Worm (Caenorhabditis elegans) whole organism, L3 larva: Measurements from ENCODE around the gene srg-32.

Source experiments
- R02D3.7 ChIP-seq: fragments of 150-350 bp; optimal IDR thresholded peaks from 2 replicates; lab custom pipeline; 2014; ENCODE audit warnings: missing biosample characterization, missing genetic modification characterization
- ZK546.5 ChIP-seq: sonication (generic microtip); optimal IDR thresholded peaks from 2 replicates; lab custom pipeline; 2017; ENCODE audit warnings: missing biosample characterization, missing genetic modification characterization
- aly-2 ChIP-seq: fragments of 150-350 bp; optimal IDR thresholded peaks from 2 replicates; lab custom pipeline; 2014; ENCODE audit warnings: missing biosample characterization, missing genetic modification characterization
- ama-1 ChIP-seq: fragments of 150-350 bp; optimal IDR thresholded peaks from 2 replicates; lab custom pipeline; 2018
- ceh-16 ChIP-seq: sonication (generic microtip); optimal IDR thresholded peaks from 2 replicates; lab custom pipeline; 2017; ENCODE audit warnings: missing biosample characterization, missing genetic modification characterization
- ceh-28 ChIP-seq: fragments of 150-350 bp; optimal IDR thresholded peaks from 2 replicates; lab custom pipeline; 2014; ENCODE audit warnings: missing biosample characterization, missing genetic modification reagents, missing genetic modification characterization
- ceh-82 ChIP-seq: fragments of 150-350 bp; optimal IDR thresholded peaks from 2 replicates; lab custom pipeline; 2014; ENCODE audit warnings: missing biosample characterization, missing genetic modification characterization
- ceh-9 ChIP-seq: sonication (generic microtip); optimal IDR thresholded peaks from 2 replicates; lab custom pipeline; 2018; ENCODE audit warnings: missing biosample characterization, missing genetic modification characterization
- daf-12 ChIP-seq: fragments of 150-350 bp; optimal IDR thresholded peaks from 2 replicates; lab custom pipeline; 2014; ENCODE audit warnings: missing biosample characterization, missing genetic modification reagents, missing genetic modification characterization
- egl-27 ChIP-seq: sonication (generic microtip); optimal IDR thresholded peaks from 4 replicates; lab custom pipeline; 2017; ENCODE audit warnings: missing biosample characterization, missing genetic modification reagents, missing genetic modification characterization
- egl-5 ChIP-seq: fragments of 150-350 bp; optimal IDR thresholded peaks from 2 replicates; lab custom pipeline; 2017; ENCODE audit warnings: missing biosample characterization, missing genetic modification reagents, missing genetic modification characterization, inconsistent platforms
- elt-1 ChIP-seq: fragments of 150-350 bp; optimal IDR thresholded peaks from 2 replicates; lab custom pipeline; 2014; ENCODE audit warnings: missing biosample characterization, missing genetic modification characterization
- elt-2 ChIP-seq: sonication (generic microtip); optimal IDR thresholded peaks from 2 replicates; lab custom pipeline; 2016; ENCODE audit warnings: missing genetic modification reagents, mild to moderate bottlenecking, missing genetic modification characterization, missing compliant biosample characterization
- elt-3 ChIP-seq, 3 experiments: fragments of 150-350 bp in 1 of 3; sonication (generic microtip) in 2 of 3; optimal IDR thresholded peaks; 2 replicates in 2 of 3; 4 replicates in 1 of 3; lab custom pipeline; 2014 to 2017; ENCODE audit warnings: missing biosample characterization in 3 of 3, missing genetic modification characterization in 3 of 3
- eor-1 ChIP-seq, 2 experiments: fragments of 150-350 bp; optimal IDR thresholded peaks; 2 replicates each; lab custom pipeline; 2014 to 2018; ENCODE audit warnings: missing biosample characterization in 2 of 2, missing genetic modification characterization in 2 of 2
- fkh-10 ChIP-seq: sonication (generic microtip); optimal IDR thresholded peaks from 2 replicates; lab custom pipeline; 2017; ENCODE audit warnings: missing biosample characterization, missing genetic modification reagents, missing genetic modification characterization
- fkh-2 ChIP-seq: fragments of 150-350 bp; optimal IDR thresholded peaks from 2 replicates; lab custom pipeline; 2014; ENCODE audit warnings: missing biosample characterization, missing genetic modification reagents, missing genetic modification characterization
- fos-1 ChIP-seq: fragments of 150-350 bp; optimal IDR thresholded peaks from 2 replicates; lab custom pipeline; 2014; ENCODE audit warnings: missing biosample characterization, missing genetic modification characterization
- hmg-11 ChIP-seq: sonication (generic microtip); optimal IDR thresholded peaks from 2 replicates; lab custom pipeline; 2016; ENCODE audit warnings: missing genetic modification characterization, missing compliant biosample characterization
- jun-1 ChIP-seq: fragments of 150-350 bp; optimal IDR thresholded peaks from 2 replicates; lab custom pipeline; 2014; ENCODE audit warnings: missing biosample characterization, missing genetic modification reagents, missing genetic modification characterization
- lin-15B ChIP-seq: fragments of 150-350 bp; optimal IDR thresholded peaks from 2 replicates; lab custom pipeline; 2014; ENCODE audit warnings: missing biosample characterization, missing genetic modification characterization
- lin-39 ChIP-seq: fragments of 150-350 bp; optimal IDR thresholded peaks from 2 replicates; lab custom pipeline; 2018; ENCODE audit warnings: missing biosample characterization, missing genetic modification reagents, missing genetic modification characterization
- lsy-12 ChIP-seq: sonication (generic microtip); optimal IDR thresholded peaks from 2 replicates; lab custom pipeline; 2016; ENCODE audit warnings: mild to moderate bottlenecking, missing genetic modification characterization, missing compliant biosample characterization
- mdl-1 ChIP-seq: fragments of 150-350 bp; optimal IDR thresholded peaks from 2 replicates; lab custom pipeline; 2014; ENCODE audit warnings: missing biosample characterization, missing genetic modification characterization
- mml-1 ChIP-seq: fragments of 150-350 bp; sonication (generic microtip); optimal IDR thresholded peaks from 3 replicates; lab custom pipeline; 2014; ENCODE audit warnings: missing biosample characterization, missing genetic modification characterization
- nfya-1 ChIP-seq: sonication (generic microtip); optimal IDR thresholded peaks from 2 replicates; lab custom pipeline; 2017; ENCODE audit warnings: missing genetic modification characterization, mild to moderate bottlenecking, missing compliant biosample characterization, antibody characterized with exemption, moderate library complexity; ENCODE audit not compliant: insufficient read depth
- nhr-11 ChIP-seq: fragments of 150-350 bp; optimal IDR thresholded peaks from 2 replicates; lab custom pipeline; 2014; ENCODE audit warnings: missing biosample characterization, missing genetic modification characterization
- nhr-12 ChIP-seq: fragments of 150-350 bp; optimal IDR thresholded peaks from 2 replicates; lab custom pipeline; 2014; ENCODE audit warnings: missing biosample characterization, missing genetic modification characterization
- nhr-23 ChIP-seq: fragments of 150-350 bp; optimal IDR thresholded peaks from 2 replicates; lab custom pipeline; 2014; ENCODE audit warnings: missing biosample characterization, missing genetic modification reagents, missing genetic modification characterization
- nhr-237 ChIP-seq: fragments of 150-350 bp; optimal IDR thresholded peaks from 2 replicates; lab custom pipeline; 2014; ENCODE audit warnings: missing biosample characterization, missing genetic modification characterization
- nhr-25 ChIP-seq: sonication (generic microtip); optimal IDR thresholded peaks from 2 replicates; lab custom pipeline; 2017; ENCODE audit warnings: missing biosample characterization, missing genetic modification characterization
- nhr-28 ChIP-seq: fragments of 150-350 bp; optimal IDR thresholded peaks from 2 replicates; lab custom pipeline; 2014; ENCODE audit warnings: missing biosample characterization, missing genetic modification characterization
- nhr-43 ChIP-seq: sonication (generic microtip); optimal IDR thresholded peaks from 2 replicates; lab custom pipeline; 2016; ENCODE audit warnings: mild to moderate bottlenecking, missing genetic modification characterization, missing compliant biosample characterization; ENCODE audit not compliant: poor library complexity, severe bottlenecking
- nhr-67 ChIP-seq: fragments of 150-350 bp; optimal IDR thresholded peaks from 2 replicates; lab custom pipeline; 2014; ENCODE audit warnings: missing biosample characterization, missing genetic modification characterization
- nhr-76 ChIP-seq: fragments of 150-350 bp; sonication (generic microtip); optimal IDR thresholded peaks from 5 replicates; lab custom pipeline; 2014; ENCODE audit warnings: missing biosample characterization, missing genetic modification characterization
- nhr-77 ChIP-seq: fragments of 150-350 bp; optimal IDR thresholded peaks from 2 replicates; lab custom pipeline; 2014; ENCODE audit warnings: missing biosample characterization, missing genetic modification characterization
- pha-4 ChIP-seq: fragments of 150-350 bp; optimal IDR thresholded peaks from 2 replicates; lab custom pipeline; 2014; ENCODE audit warnings: missing biosample characterization, missing genetic modification reagents, missing genetic modification characterization
- pqm-1 ChIP-seq: fragments of 150-350 bp; optimal IDR thresholded peaks from 2 replicates; lab custom pipeline; 2017; ENCODE audit warnings: missing biosample characterization, missing genetic modification characterization, inconsistent platforms
- sea-2 ChIP-seq: fragments of 150-350 bp; sonication (generic microtip); optimal IDR thresholded peaks from 4 replicates; lab custom pipeline; 2014; ENCODE audit warnings: missing biosample characterization, missing genetic modification reagents, missing genetic modification characterization
- skn-1 ChIP-seq: fragments of 150-350 bp; optimal IDR thresholded peaks from 2 replicates; lab custom pipeline; 2014; ENCODE audit warnings: missing biosample characterization, missing genetic modification characterization
- snpc-4 ChIP-seq: fragments of 150-350 bp; optimal IDR thresholded peaks from 2 replicates; lab custom pipeline; 2014; ENCODE audit warnings: missing biosample characterization, missing genetic modification characterization
- tbx-2 ChIP-seq: sonication (generic microtip); optimal IDR thresholded peaks from 2 replicates; lab custom pipeline; 2016; ENCODE audit warnings: mild to moderate bottlenecking, missing genetic modification characterization, missing compliant biosample characterization
- unc-39 ChIP-seq: sonication (generic microtip); optimal IDR thresholded peaks from 4 replicates; lab custom pipeline; 2017; ENCODE audit warnings: missing biosample characterization, missing genetic modification characterization
- unc-62 ChIP-seq: fragments of 150-350 bp; sonication (generic microtip); optimal IDR thresholded peaks from 4 replicates; lab custom pipeline; 2014; ENCODE audit warnings: missing biosample characterization, missing genetic modification reagents, missing genetic modification characterization
- zag-1 ChIP-seq: fragments of 150-350 bp; optimal IDR thresholded peaks from 2 replicates; lab custom pipeline; 2014; ENCODE audit warnings: missing biosample characterization, missing genetic modification characterization
- ztf-11 ChIP-seq: fragments of 150-350 bp; optimal IDR thresholded peaks from 2 replicates; lab custom pipeline; 2014; ENCODE audit warnings: missing biosample characterization, missing genetic modification characterization
- ztf-4 ChIP-seq: fragments of 150-350 bp; optimal IDR thresholded peaks from 2 replicates; lab custom pipeline; 2014; ENCODE audit warnings: missing biosample characterization, missing genetic modification characterization

Gene srg-32

DNA sequence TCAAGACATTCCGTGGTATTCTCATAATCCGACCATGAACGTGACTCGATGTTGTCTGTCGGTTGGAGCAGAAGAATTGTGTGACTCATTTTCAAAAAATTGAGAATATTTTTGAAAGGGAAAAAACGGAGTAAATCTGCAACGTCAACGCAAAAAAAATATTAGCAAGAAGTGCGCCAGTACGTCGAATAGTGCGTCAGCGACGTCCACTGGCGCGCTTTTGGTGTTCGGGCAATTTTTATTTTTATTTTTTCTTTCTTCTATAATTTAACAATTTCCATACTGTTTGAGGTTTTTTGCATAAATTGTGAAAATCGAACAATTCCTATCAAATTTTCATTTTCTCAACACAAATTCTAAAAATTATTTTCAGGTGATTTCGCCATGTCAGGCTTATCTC is 9.7 kb downstream of the srg-32 start, which contains the start of the genes erh-1 and lpd-9:
Gene erh-1, minus strand, starts transcription at position 204 of the 400 bp plus-strand sequence.
Gene lpd-9, plus strand, starts transcription at position 368 of the 400 bp plus-strand sequence.
- TF ChIP-seq egl-5 (no peak), hmg-11 (tag; lab: Kevin White, UChicago) (peak; percentile 76), ceh-28 (tag; lab: Kevin White, UChicago) (peak; percentile 41), skn-1 (tag; lab: Kevin White, UChicago) (peak; percentile 7), zag-1 (tag; lab: Kevin White, UChicago) (no peak), elt-2 (tag; lab: Kevin White, UChicago) (peak; percentile 60), fkh-2 (tag; lab: Kevin White, UChicago) (no peak), nhr-76 (tag; lab: Kevin White, UChicago) (no peak), nhr-11 (no peak), nhr-43 (tag; lab: Kevin White, UChicago) (peak; percentile 71), nhr-67 (no peak), lin-39 (no peak), snpc-4 (tag; lab: Kevin White, UChicago) (peak; percentile 68), mml-1 (tag; lab: Kevin White, UChicago) (no peak), unc-39 (tag; lab: Kevin White, UChicago) (no peak), aly-2 (no peak), nhr-77 (tag; lab: Kevin White, UChicago) (no peak), jun-1 (tag; lab: Kevin White, UChicago) (no peak), sea-2 (no peak), nhr-12 (tag; lab: Kevin White, UChicago) (no peak), nfya-1 (tag; lab: Kevin White, UChicago) (peak; percentile 65), nhr-28 (tag; lab: Kevin White, UChicago) (no peak), R02D3.7 (tag; lab: Kevin White, UChicago) (peak; percentile 72), ceh-82 (no peak), fos-1 (tag; lab: Kevin White, UChicago) (no peak), unc-62 (GFP tag; lab: Kevin White, UChicago) (no peak), pqm-1 (peak; percentile 48), fkh-10 (GFP tag; lab: Kevin White, UChicago) (no peak), nhr-237 (tag; lab: Kevin White, UChicago) (no peak), egl-27 (no peak), tbx-2 (tag; lab: Kevin White, UChicago) (no peak), nhr-25 (tag; lab: Kevin White, UChicago) (peak; percentile 33), ztf-11 (tag; lab: Kevin White, UChicago) (no peak), elt-1 (tag; lab: Kevin White, UChicago) (no peak), ztf-4 (tag; lab: Kevin White, UChicago) (no peak), ceh-16 (tag; lab: Kevin White, UChicago) (no peak), ZK546.5 (tag; lab: Kevin White, UChicago) (no peak), eor-1 (tag; optimal IDR thresholded peaks at IDR 0.05; lab: Kevin White, UChicago) (no peak), ceh-9 (tag; lab: Kevin White, UChicago) (no peak), mdl-1 (tag; lab: Kevin White, UChicago) (no peak), elt-3 (tag; optimal IDR thresholded peaks at IDR 0.05; lab: Kevin White, UChicago) (no peak), lsy-12 (tag; lab: Kevin White, UChicago) (peak; percentile 77), daf-12 (tag; lab: Kevin White, UChicago) (no peak), nhr-23 (tag; lab: Kevin White, UChicago) (peak; percentile 88), pha-4 (tag; lab: Kevin White, UChicago) (no peak), lin-15B (tag; lab: Kevin White, UChicago) (peak; percentile 72), ama-1 (lab: Kevin White, UChicago) (peak; percentile 27)
